Worm (Caenorhabditis elegans): Measurements from ENCODE around the gene math-21.

- TF ChIP-seq ztf-4 (tag; optimal IDR thresholded peaks at IDR 0.05) (no peak), pax-3 (tag; optimal IDR thresholded peaks at IDR 0.05) (no peak), nhr-85 (tag) (no peak), elt-3 (tag; optimal IDR thresholded peaks at IDR 0.05) (no peak), skn-1 (tag; optimal IDR thresholded peaks at IDR 0.05) (no peak)
These were observed 32.7 kb downstream of the math-21 start, which contains the start of gene bath-21 for ce11 chrII:2026525-2026924.

Data from whole organism, L1 larva.